Worm (Caenorhabditis elegans) whole organism, early embryonic: ENCODE measurements around the gene cutl-15.

Source experiments
- B0310.2 ChIP-seq: sonication (generic microtip); optimal IDR thresholded peaks from 2 replicates; lab custom pipeline; 2016; ENCODE audit warnings: mild to moderate bottlenecking, missing genetic modification characterization, missing compliant biosample characterization
- ama-1 ChIP-seq: fragments of 150-350 bp; optimal IDR thresholded peaks from 2 replicates; lab custom pipeline; 2014
- ceh-13 ChIP-seq: fragments of 200-800 bp; sonication (Bioruptor generic); optimal IDR thresholded peaks from 2 replicates; lab custom pipeline; 2018; ENCODE audit warnings: mild to moderate bottlenecking, missing genetic modification characterization, missing compliant biosample characterization
- flt-1 ChIP-seq: fragments of 200-800 bp; sonication (Bioruptor generic); IDR thresholded peaks from 2 replicates; pipeline ENCODE4 v1.3.6; 2022; ENCODE audit warnings: missing genetic modification characterization, missing compliant biosample characterization
- hmbx-1 ChIP-seq: sonication (generic microtip); optimal IDR thresholded peaks from 2 replicates; lab custom pipeline; 2016; ENCODE audit warnings: mild to moderate bottlenecking, missing genetic modification characterization, missing compliant biosample characterization
- hmg-4 ChIP-seq: fragments of 200-800 bp; sonication (Bioruptor generic); optimal IDR thresholded peaks from 2 replicates; lab custom pipeline; 2018; ENCODE audit warnings: mild to moderate bottlenecking, missing genetic modification characterization, missing compliant biosample characterization
- pes-1 ChIP-seq: fragments of 200-800 bp; sonication (Bioruptor generic); IDR thresholded peaks from 2 replicates; pipeline ENCODE4 v1.3.6; 2022; ENCODE audit warnings: missing genetic modification reagents, missing genetic modification characterization, missing compliant biosample characterization
- scrt-1 ChIP-seq: fragments of 200-800 bp; sonication (Bioruptor generic); IDR thresholded peaks from 2 replicates; pipeline ENCODE4 v1.3.6; 2022; ENCODE audit warnings: missing genetic modification characterization, missing compliant biosample characterization
- sea-1 ChIP-seq: fragments of 200-800 bp; sonication (Bioruptor generic); conservative IDR thresholded peaks from 2 replicates; pipeline ENCODE4 v1.3.6; 2022; ENCODE audit warnings: missing genetic modification characterization, missing compliant biosample characterization
- tbx-37 ChIP-seq: fragments of 200-800 bp; sonication (Bioruptor generic); conservative IDR thresholded peaks from 2 replicates; pipeline ENCODE4 v1.3.6; 2022; ENCODE audit warnings: missing genetic modification reagents, missing genetic modification characterization, missing compliant biosample characterization
- tra-4 ChIP-seq: sonication (generic microtip); optimal IDR thresholded peaks from 2 replicates; lab custom pipeline; 2017; ENCODE audit warnings: missing genetic modification characterization, missing compliant biosample characterization

DNA sequence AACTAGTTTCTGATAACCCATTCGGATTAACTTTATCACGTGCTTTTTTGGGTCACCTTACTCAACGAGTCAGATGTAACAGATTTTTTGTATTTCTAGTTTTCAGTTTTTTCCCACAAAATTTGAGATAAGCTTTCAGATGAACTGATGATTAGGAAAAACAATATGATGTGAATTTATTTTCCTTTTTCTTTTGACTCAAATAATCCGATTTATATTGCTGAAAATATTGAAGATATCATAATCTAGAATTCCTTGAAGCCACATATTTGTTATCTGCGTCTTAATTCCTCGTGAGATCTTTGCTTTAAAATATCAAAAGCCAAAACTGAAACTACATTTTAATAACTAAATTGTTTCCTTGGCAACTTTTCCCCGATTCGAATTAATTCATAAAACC, 30.8 kb downstream of the cutl-15 start:
- TF ChIP-seq flt-1 (GFP tag; lab: Robert Waterston, UW) (no peak), tra-4 (tag; lab: Kevin White, UChicago) (no peak), hmbx-1 (tag; lab: Kevin White, UChicago) (no peak), hmg-4 (GFP tag; lab: Kevin White, UChicago) (no peak), scrt-1 (GFP tag; lab: Robert Waterston, UW) (no peak), ceh-13 (GFP tag; lab: Kevin White, UChicago) (no peak), sea-1 (GFP tag; lab: Robert Waterston, UW) (no peak), B0310.2 (tag; lab: Kevin White, UChicago) (no peak), ama-1 (no peak), tbx-37 (GFP tag; lab: Robert Waterston, UW) (no peak), pes-1 (GFP tag; lab: Robert Waterston, UW) (no peak)
